Fruit fly (Drosophila melanogaster): Measurements from ENCODE around the gene C3G.
A peak's percentile ranks its signal among the peaks of the same experiment; 100 is the strongest.

C3G gene

dm6 chrX:6795987-6796691, 7.3 kb downstream of the C3G start (continued):
- TF ChIP-seq E2f1 (GFP tag; IDR thresholded peaks at IDR 0.05) (no peak), Trl (optimal IDR thresholded peaks at IDR 0.05) (no peak), Trl (GFP tag; optimal IDR thresholded peaks at IDR 0.05) (peak; percentile 13), CG6683 (GFP tag; optimal IDR thresholded peaks at IDR 0.05) (no peak), CG18011 (GFP tag; optimal IDR thresholded peaks at IDR 0.05) (no peak), CG5953 (GFP tag; IDR thresholded peaks at IDR 0.05) (no peak), CG6175 (GFP tag; IDR thresholded peaks at IDR 0.05) (no peak), Opbp (GFP tag; IDR thresholded peaks at IDR 0.05; ENCODE audit: partially characterized antibody) (no peak), CG34224 (GFP tag; IDR thresholded peaks at IDR 0.05; ENCODE audit: partially characterized antibody) (no peak), D19B (GFP tag; optimal IDR thresholded peaks at IDR 0.05) (peak; percentile 11), sr (GFP tag; IDR thresholded peaks at IDR 0.05) (peak; percentile 80), cas (GFP tag; IDR thresholded peaks at IDR 0.05) (no peak), CG14667 (GFP tag; IDR thresholded peaks at IDR 0.05) (0 out of 2 replicates have a peak, but pooled peaks have one; percentile 24), trh (GFP tag; optimal IDR thresholded peaks at IDR 0.05) (no peak), Atf3 (GFP tag; optimal IDR thresholded peaks at IDR 0.05) (peak; percentile 24), CG13296 (GFP tag; optimal IDR thresholded peaks at IDR 0.05) (no peak), Rfx (GFP tag; IDR thresholded peaks at IDR 0.05) (peak; percentile 31), CG11504 (tag; optimal IDR thresholded peaks at IDR 0.05) (peak; percentile 46), PHDP (tag; optimal IDR thresholded peaks at IDR 0.05) (peak; percentile 33), CG15269 (tag; optimal IDR thresholded peaks at IDR 0.05) (peak; percentile 18), sug (tag; optimal IDR thresholded peaks at IDR 0.05) (no peak), CG11723 (GFP tag; optimal IDR thresholded peaks at IDR 0.05) (no peak), CG17829 (tag; optimal IDR thresholded peaks at IDR 0.05) (no peak), corto (GFP tag; optimal IDR thresholded peaks at IDR 0.05) (no peak), Hsf (GFP tag; optimal IDR thresholded peaks at IDR 0.05) (peak; percentile 12), danr (GFP tag; IDR thresholded peaks at IDR 0.05) (no peak), br (optimal IDR thresholded peaks at IDR 0.05) (no peak), nmo (GFP tag; optimal IDR thresholded peaks at IDR 0.05) (peak; percentile 38), mld (GFP tag; IDR thresholded peaks at IDR 0.05; ENCODE audit: partially characterized antibody) (no peak), eve (GFP tag; optimal IDR thresholded peaks at IDR 0.05) (peak in 1 of 2 experiments; percentile 56), CG1647 (GFP tag; optimal IDR thresholded peaks at IDR 0.05) (no peak), CG9817 (tag; optimal IDR thresholded peaks at IDR 0.05) (peak; percentile 0), wdn (GFP tag; IDR thresholded peaks at IDR 0.05) (no peak), CG6689 (GFP tag; IDR thresholded peaks at IDR 0.05) (0 out of 2 replicates have a peak, but pooled peaks have one; percentile 10), CG12391 (tag; optimal IDR thresholded peaks at IDR 0.05) (peak; percentile 13), NFAT (GFP tag; IDR thresholded peaks at IDR 0.05) (no peak), CG8944 (GFP tag; optimal IDR thresholded peaks at IDR 0.05) (peak; percentile 5), cwo (GFP tag; optimal IDR thresholded peaks at IDR 0.05) (peak; percentile 21), Xrp1 (GFP tag; IDR thresholded peaks at IDR 0.05) (peak; percentile 20; the same call in 1 of the 2 replicates), Oli (tag; optimal IDR thresholded peaks at IDR 0.05) (peak; percentile 19), CoRest (tag; optimal IDR thresholded peaks at IDR 0.05) (peak; percentile 43), CG9215 (GFP tag; IDR thresholded peaks at IDR 0.05) (no peak), zfh2 (GFP tag; optimal IDR thresholded peaks at IDR 0.05) (no peak), hb (GFP tag; IDR thresholded peaks at IDR 0.05; ENCODE audit: partially characterized antibody) (no peak), hbn (GFP tag; IDR thresholded peaks at IDR 0.05; ENCODE audit: partially characterized antibody) (no peak), ase (GFP tag; IDR thresholded peaks at IDR 0.05) (no peak), CG7556 (GFP tag; optimal IDR thresholded peaks at IDR 0.05) (peak; percentile 30), tap (tag; optimal IDR thresholded peaks at IDR 0.05) (no peak), lbe (GFP tag; optimal IDR thresholded peaks at IDR 0.05) (no peak), Meics (GFP tag; optimal IDR thresholded peaks at IDR 0.05) (peak; percentile 8)

All from whole organism, embryonic.